Worm (Caenorhabditis elegans) whole organism, early embryonic: ENCODE results near the gene F45D3.2.

Experiments used
- ama-1 ChIP-seq: fragments of 150-350 bp; optimal IDR thresholded peaks from 2 replicates; lab custom pipeline; 2014
- flt-1 ChIP-seq: fragments of 200-800 bp; sonication (Bioruptor generic); IDR thresholded peaks from 2 replicates; pipeline ENCODE4 v1.3.6; 2022; ENCODE audit warnings: missing genetic modification characterization, missing compliant biosample characterization

ce11 chrV:12554172-12555031 lies 13.6 kb downstream of the F45D3.2 start:
- TF ChIP-seq ama-1 (lab: Kevin White, UChicago) = no peak
- no peak for TF ChIP-seq flt-1 (GFP tag; lab: Robert Waterston, UW)
